Worm (Caenorhabditis elegans) whole organism, L1 larva: ENCODE results near the gene nspg-3.

ENCODE experiments used
- alr-1 ChIP-seq: fragments of 200-800 bp; sonication (Bioruptor generic); optimal IDR thresholded peaks from 2 replicates; lab custom pipeline; 2018; ENCODE audit warnings: borderline replicate concordance, mild to moderate bottlenecking, missing genetic modification characterization, missing compliant biosample characterization
- fkh-10 ChIP-seq: sonication (generic microtip); optimal IDR thresholded peaks from 2 replicates; lab custom pipeline; 2017; ENCODE audit warnings: missing biosample characterization, missing genetic modification reagents, missing genetic modification characterization
- lir-3 ChIP-seq: sonication (generic microtip); optimal IDR thresholded peaks from 2 replicates; lab custom pipeline; 2016; ENCODE audit warnings: mild to moderate bottlenecking, missing genetic modification characterization, moderate library complexity, missing compliant biosample characterization; ENCODE audit not compliant: poor library complexity
- nhr-237 ChIP-seq: fragments of 150-350 bp; optimal IDR thresholded peaks from 2 replicates; lab custom pipeline; 2014; ENCODE audit warnings: missing biosample characterization, missing genetic modification characterization
- nhr-28 ChIP-seq: fragments of 150-350 bp; optimal IDR thresholded peaks from 2 replicates; lab custom pipeline; 2014; ENCODE audit warnings: missing biosample characterization, missing genetic modification characterization
- pag-3 ChIP-seq: sonication (generic microtip); optimal IDR thresholded peaks from 2 replicates; lab custom pipeline; 2017; ENCODE audit warnings: missing genetic modification characterization, mild to moderate bottlenecking, missing compliant biosample characterization, antibody characterized with exemption, borderline replicate concordance; ENCODE audit not compliant: insufficient read depth
- snpc-4 ChIP-seq: fragments of 150-350 bp; optimal IDR thresholded peaks from 2 replicates; lab custom pipeline; 2014; ENCODE audit warnings: missing biosample characterization, missing genetic modification characterization
- sptf-1 ChIP-seq: fragments of 150-350 bp; optimal IDR thresholded peaks from 2 replicates; lab custom pipeline; 2014; ENCODE audit warnings: missing biosample characterization, missing genetic modification characterization
- ztf-11 ChIP-seq, 2 experiments: sonication (generic microtip); optimal IDR thresholded peaks; 2 replicates each; lab custom pipeline; 2016 to 2017; ENCODE audit warnings: missing genetic modification characterization in 2 of 2, missing biosample characterization in 1 of 2, missing compliant biosample characterization in 1 of 2

DNA sequence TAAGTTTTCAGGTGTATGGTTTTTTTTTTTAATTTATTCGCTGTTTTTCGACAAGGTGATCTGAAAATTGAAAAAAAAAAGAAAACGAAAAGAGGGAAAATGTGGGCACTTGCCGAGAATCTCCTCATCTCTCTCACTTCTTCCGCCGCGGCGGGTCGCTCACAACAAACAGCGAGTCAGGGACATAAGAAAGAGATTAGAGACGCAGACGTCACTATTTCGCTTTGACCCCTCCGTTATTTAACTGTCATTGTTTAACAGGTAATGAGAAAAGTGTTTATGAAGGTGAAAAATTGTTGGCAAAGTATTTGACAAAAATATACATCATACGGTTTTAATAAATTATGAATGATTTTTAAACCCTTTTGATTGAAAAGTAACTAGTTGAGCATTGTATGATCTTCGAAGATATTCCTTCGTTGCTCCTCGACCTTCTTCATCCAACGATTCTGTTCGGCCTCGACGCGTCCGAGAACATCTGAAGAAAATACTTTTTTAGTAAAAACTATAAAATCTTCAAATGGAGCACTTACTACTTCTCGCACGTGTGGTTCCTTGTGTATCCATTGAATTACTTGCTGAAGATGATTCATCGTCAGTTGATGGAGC lies 45.4 kb upstream of the nspg-3 start:
- no peak for TF ChIP-seq alr-1 (tag; lab: Kevin White, UChicago)
- no peak for TF ChIP-seq nhr-237 (tag; lab: Kevin White, UChicago)
- TF ChIP-seq snpc-4 (tag; lab: Kevin White, UChicago), result no peak
- no peak for TF ChIP-seq lir-3
- no peak for TF ChIP-seq fkh-10 (GFP tag; lab: Kevin White, UChicago)
- TF ChIP-seq ztf-11 (tag; optimal IDR thresholded peaks at IDR 0.05; lab: Kevin White, UChicago), result no peak
- TF ChIP-seq pag-3 (tag; lab: Kevin White, UChicago), result no peak
- no peak for TF ChIP-seq sptf-1 (tag; lab: Kevin White, UChicago)
- no peak for TF ChIP-seq nhr-28 (tag; lab: Kevin White, UChicago)
